Worm (Caenorhabditis elegans): ENCODE data around the gene hrg-7.

- no peak for TF ChIP-seq mdl-1 (tag; optimal IDR thresholded peaks at IDR 0.05)
- TF ChIP-seq lin-39 (tag; optimal IDR thresholded peaks at IDR 0.05): no peak
- TF ChIP-seq Y75B8A.6 (GFP tag; IDR thresholded peaks at IDR 0.05): no peak
- no peak for TF ChIP-seq nhr-111 (GFP tag; optimal IDR thresholded peaks at IDR 0.05)
- no peak for TF ChIP-seq skn-1 (tag; optimal IDR thresholded peaks at IDR 0.05)
- TF ChIP-seq nhr-76 (tag; optimal IDR thresholded peaks at IDR 0.05): no peak
- TF ChIP-seq unc-130 (GFP tag; optimal IDR thresholded peaks at IDR 0.05): no peak
Measured at ce11 chrV:12787026-12787425, 45.2 kb downstream of the hrg-7 start, which contains the start of gene fkb-4.

Data from whole organism, L4 larva.